Worm (Caenorhabditis elegans) whole organism, early embryonic: ENCODE data around the gene F11A5.5.

Source experiments
- B0310.2 ChIP-seq: sonication (generic microtip); optimal IDR thresholded peaks from 2 replicates; lab custom pipeline; 2016; ENCODE audit warnings: mild to moderate bottlenecking, missing genetic modification characterization, missing compliant biosample characterization
- F13C5.2 ChIP-seq: sonication (generic microtip); optimal IDR thresholded peaks from 2 replicates; lab custom pipeline; 2017; ENCODE audit warnings: mild to moderate bottlenecking, missing genetic modification characterization, inconsistent platforms, missing compliant biosample characterization
- aly-1 ChIP-seq: sonication (generic microtip); optimal IDR thresholded peaks from 2 replicates; lab custom pipeline; 2016; ENCODE audit warnings: missing genetic modification characterization, missing compliant biosample characterization
- ama-1 ChIP-seq: fragments of 150-350 bp; optimal IDR thresholded peaks from 2 replicates; lab custom pipeline; 2014
- ets-7 ChIP-seq: sonication (generic microtip); optimal IDR thresholded peaks from 2 replicates; lab custom pipeline; 2016; ENCODE audit warnings: missing genotype, missing genetic modification characterization, missing compliant biosample characterization
- flt-1 ChIP-seq: fragments of 200-800 bp; sonication (Bioruptor generic); IDR thresholded peaks from 2 replicates; pipeline ENCODE4 v1.3.6; 2022; ENCODE audit warnings: missing genetic modification characterization, missing compliant biosample characterization
- hmbx-1 ChIP-seq: sonication (generic microtip); optimal IDR thresholded peaks from 2 replicates; lab custom pipeline; 2016; ENCODE audit warnings: mild to moderate bottlenecking, missing genetic modification characterization, missing compliant biosample characterization
- hmg-4 ChIP-seq: fragments of 200-800 bp; sonication (Bioruptor generic); optimal IDR thresholded peaks from 2 replicates; lab custom pipeline; 2018; ENCODE audit warnings: mild to moderate bottlenecking, missing genetic modification characterization, missing compliant biosample characterization
- pes-1 ChIP-seq: fragments of 200-800 bp; sonication (Bioruptor generic); IDR thresholded peaks from 2 replicates; pipeline ENCODE4 v1.3.6; 2022; ENCODE audit warnings: missing genetic modification reagents, missing genetic modification characterization, missing compliant biosample characterization
- scrt-1 ChIP-seq: fragments of 200-800 bp; sonication (Bioruptor generic); IDR thresholded peaks from 2 replicates; pipeline ENCODE4 v1.3.6; 2022; ENCODE audit warnings: missing genetic modification characterization, missing compliant biosample characterization
- tra-4 ChIP-seq: sonication (generic microtip); optimal IDR thresholded peaks from 2 replicates; lab custom pipeline; 2017; ENCODE audit warnings: missing genetic modification characterization, missing compliant biosample characterization

ce11 chrV:16226581-16226980 lies 28.5 kb downstream of the F11A5.5 start, which contains the start of gene F11A5.13:
- no peak for TF ChIP-seq flt-1
- no peak for TF ChIP-seq ama-1 (lab: Kevin White, UChicago)
- no peak for TF ChIP-seq hmbx-1 (tag; lab: Kevin White, UChicago)
- TF ChIP-seq hmg-4 (GFP tag; lab: Kevin White, UChicago), result no peak
- no peak for TF ChIP-seq F13C5.2 (tag; lab: Kevin White, UChicago)
- no peak for TF ChIP-seq pes-1 (GFP tag; lab: Robert Waterston, UW)
- TF ChIP-seq tra-4 (tag; lab: Kevin White, UChicago), result no peak
- TF ChIP-seq scrt-1 (GFP tag; lab: Robert Waterston, UW), result no peak
- no peak for TF ChIP-seq ets-7 (tag; lab: Kevin White, UChicago)
- no peak for TF ChIP-seq B0310.2
- TF ChIP-seq aly-1 (tag; lab: Kevin White, UChicago), result no peak
